Worm (Caenorhabditis elegans): Measurements from ENCODE around the gene acdh-6.

DNA sequence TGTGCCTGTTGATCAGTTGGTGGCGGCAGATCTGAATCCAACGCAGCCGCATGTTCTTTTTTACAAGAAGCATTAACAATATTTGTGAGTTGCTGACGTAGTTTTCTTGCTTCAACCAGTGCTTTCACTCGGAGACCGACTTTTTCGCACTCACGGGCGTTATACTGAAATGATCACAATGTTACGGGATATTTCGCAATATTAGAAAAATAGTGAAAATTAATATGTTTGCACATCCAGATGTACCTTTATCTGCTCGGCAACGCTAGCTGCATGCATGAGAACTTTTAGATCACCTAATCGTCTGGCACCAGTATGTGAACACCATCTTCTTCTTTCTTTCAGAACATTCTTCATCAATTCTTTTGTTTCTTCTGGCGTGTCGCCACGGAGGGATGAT lies 50.3 kb downstream of the acdh-6 start:
- TF ChIP-seq madf-8 (GFP tag; conservative IDR thresholded peaks at IDR 0.05): no peak
- no peak for TF ChIP-seq snpc-3.4 (tag; optimal IDR thresholded peaks at IDR 0.05)
- TF ChIP-seq lag-1 (GFP tag; IDR thresholded peaks at IDR 0.05): no peak
- no peak for TF ChIP-seq unc-130 (GFP tag; optimal IDR thresholded peaks at IDR 0.05)
- TF ChIP-seq cebp-1 (GFP tag; IDR thresholded peaks at IDR 0.05): peak; percentile 47; the same call in 1 of the 2 replicates
- peak; percentile 90 for TF ChIP-seq cebp-1 (tag; optimal IDR thresholded peaks at IDR 0.05)
- TF ChIP-seq F57A8.1 (GFP tag; optimal IDR thresholded peaks at IDR 0.05): no peak
- no peak for TF ChIP-seq K11D2.4 (GFP tag; IDR thresholded peaks at IDR 0.05)

All from whole organism, young adult.